Fruit fly (Drosophila melanogaster): ENCODE measurements around the gene Trmt112.

Gene Trmt112

dm6 chr3L:21261403-21262164, 44.9 kb upstream of the Trmt112 start (continued):
- TF ChIP-seq sna (GFP tag; IDR thresholded peaks at IDR 0.05; ENCODE audit: partially characterized antibody) (no peak), CG4360 (GFP tag; IDR thresholded peaks at IDR 0.05) (peak; percentile 39; the same call in 1 of the 2 replicates), CG31224 (GFP tag; IDR thresholded peaks at IDR 0.05) (no peak), CG15601 (tag; optimal IDR thresholded peaks at IDR 0.05) (no peak), br (optimal IDR thresholded peaks at IDR 0.05) (no peak), D19B (GFP tag; optimal IDR thresholded peaks at IDR 0.05) (no peak), Abd-B (GFP tag; optimal IDR thresholded peaks at IDR 0.05) (no peak), kni (GFP tag; optimal IDR thresholded peaks at IDR 0.05) (peak; percentile 54), tio (GFP tag; optimal IDR thresholded peaks at IDR 0.05) (no peak), CG15011 (GFP tag; optimal IDR thresholded peaks at IDR 0.05) (no peak), grn (GFP tag; optimal IDR thresholded peaks at IDR 0.05) (peak; percentile 57), CG9932 (GFP tag; IDR thresholded peaks at IDR 0.05) (no peak), Ssrp (tag; optimal IDR thresholded peaks at IDR 0.05) (no peak), Dref (GFP tag; IDR thresholded peaks at IDR 0.05) (no peak), CG11696 (GFP tag; IDR thresholded peaks at IDR 0.05) (no peak), ATbp (GFP tag; optimal IDR thresholded peaks at IDR 0.05) (no peak), CG3838 (GFP tag; optimal IDR thresholded peaks at IDR 0.05) (peak; percentile 29), HmgZ (tag; optimal IDR thresholded peaks at IDR 0.05) (no peak), trem (tag; optimal IDR thresholded peaks at IDR 0.05) (no peak), Nf-YB (GFP tag; optimal IDR thresholded peaks at IDR 0.05) (no peak), ro (GFP tag; IDR thresholded peaks at IDR 0.05) (no peak), CG2120 (GFP tag; optimal IDR thresholded peaks at IDR 0.05) (no peak), CG10366 (GFP tag; IDR thresholded peaks at IDR 0.05) (no peak), nerfin-1 (tag; optimal IDR thresholded peaks at IDR 0.05) (no peak), MBD-R2 (GFP tag; IDR thresholded peaks at IDR 0.05) (no peak), CG3065 (GFP tag; optimal IDR thresholded peaks at IDR 0.05) (no peak), pros (GFP tag; optimal IDR thresholded peaks at IDR 0.05) (peak; percentile 61), Nf-YC (tag; optimal IDR thresholded peaks at IDR 0.05) (no peak), odd (GFP tag; optimal IDR thresholded peaks at IDR 0.05) (no peak), ERR (GFP tag; optimal IDR thresholded peaks at IDR 0.05) (no peak), Mes4 (GFP tag; optimal IDR thresholded peaks at IDR 0.05) (no peak), Hand (GFP tag; optimal IDR thresholded peaks at IDR 0.05) (no peak), fd102C (GFP tag; optimal IDR thresholded peaks at IDR 0.05) (no peak), wek (GFP tag; optimal IDR thresholded peaks at IDR 0.05) (no peak), BtbVII (GFP tag; optimal IDR thresholded peaks at IDR 0.05) (no peak), nerfin-2 (GFP tag; IDR thresholded peaks at IDR 0.05; ENCODE audit: partially characterized antibody) (no peak), Adf1 (GFP tag; IDR thresholded peaks at IDR 0.05) (peak; percentile 23; the same call in 1 of the 2 replicates), Ets97D (GFP tag; optimal IDR thresholded peaks at IDR 0.05) (no peak), insv (GFP tag; optimal IDR thresholded peaks at IDR 0.05) (no peak), Bgb (GFP tag; IDR thresholded peaks at IDR 0.05; ENCODE audit: partially characterized antibody) (no peak), CG34422 (GFP tag; IDR thresholded peaks at IDR 0.05) (peak; percentile 18; the same call in 1 of the 3 replicates), Bdp1 (GFP tag; optimal IDR thresholded peaks at IDR 0.05) (no peak), CG3847 (GFP tag; IDR thresholded peaks at IDR 0.05) (no peak), sens-2 (GFP tag; IDR thresholded peaks at IDR 0.05) (0 out of 2 replicates have a peak, but pooled peaks have one; percentile 23), CG11398 (GFP tag; optimal IDR thresholded peaks at IDR 0.05) (no peak), jing (GFP tag; optimal IDR thresholded peaks at IDR 0.05) (no peak), run (tag; optimal IDR thresholded peaks at IDR 0.05) (peak; percentile 61), Deaf1 (tag; optimal IDR thresholded peaks at IDR 0.05) (peak; percentile 23), CG6813 (GFP tag; optimal IDR thresholded peaks at IDR 0.05) (no peak), CG3163 (GFP tag; optimal IDR thresholded peaks at IDR 0.05) (no peak)
